Fruit fly (Drosophila melanogaster): ENCODE results near the gene CG17327.

Gene CG17327

dm6 chr3R:12997550-12998233 lies at the start of gene CG17327, which contains the start of the genes CG44194 and CG7518:
Gene CG17327 (minus strand): TSS chr3R:12997726.
Gene CG44194 (minus strand): TSS chr3R:12997726.
Gene CG7518 (plus strand): TSS chr3R:12998089.
- TF ChIP-seq Dll (optimal IDR thresholded peaks at IDR 0.05) = no peak
- no peak for TF ChIP-seq psq (optimal IDR thresholded peaks at IDR 0.05)
- TF ChIP-seq pan (optimal IDR thresholded peaks at IDR 0.05) = no peak
- no peak for TF ChIP-seq CG8478 (optimal IDR thresholded peaks at IDR 0.05)
- TF ChIP-seq usp (GFP tag; optimal IDR thresholded peaks at IDR 0.05) = no peak
- no peak for TF ChIP-seq EcR (GFP tag; optimal IDR thresholded peaks at IDR 0.05)

DNA sequence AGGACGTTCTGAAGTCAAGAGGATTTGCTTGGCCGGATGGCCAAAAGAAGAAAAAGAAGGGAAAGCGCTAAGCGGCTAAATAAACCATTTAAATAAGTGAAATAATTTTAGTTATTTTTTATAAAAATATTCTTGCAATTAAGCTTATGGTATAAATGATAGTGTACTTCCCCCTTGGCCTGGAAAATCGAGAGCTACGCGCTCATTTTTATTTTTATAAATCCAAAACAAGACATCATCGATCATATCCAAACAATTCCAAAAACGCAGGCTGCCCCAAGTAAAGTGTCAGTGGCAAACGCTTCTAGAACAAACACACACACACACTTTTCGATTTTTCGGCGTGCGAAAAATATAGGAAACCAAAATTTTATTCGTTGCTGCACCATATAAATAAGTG lies 46.9 kb upstream of the CG17327 start, which contains the start of gene Hsc70-2:
Hsc70-2 (plus strand) TSS at position 301 of the 400 bp plus-strand sequence.
- TF ChIP-seq CG8478 (optimal IDR thresholded peaks at IDR 0.05) = no peak
- TF ChIP-seq psq (optimal IDR thresholded peaks at IDR 0.05) = no peak
- TF ChIP-seq usp (GFP tag; optimal IDR thresholded peaks at IDR 0.05) = no peak
- TF ChIP-seq Dll (optimal IDR thresholded peaks at IDR 0.05) = no peak
- no peak for TF ChIP-seq pan (optimal IDR thresholded peaks at IDR 0.05)
- TF ChIP-seq EcR (GFP tag; optimal IDR thresholded peaks at IDR 0.05) = no peak

dm6 chr3R:13043857-13044256 lies 46.3 kb upstream of the CG17327 start, which contains the start of gene CG45122:
Gene CG45122 (plus strand): TSS chr3R:13044157.
- no peak for TF ChIP-seq CG8478 (optimal IDR thresholded peaks at IDR 0.05)
- TF ChIP-seq Dll (optimal IDR thresholded peaks at IDR 0.05) = no peak
- no peak for TF ChIP-seq usp (GFP tag; optimal IDR thresholded peaks at IDR 0.05)
- no peak for TF ChIP-seq psq (optimal IDR thresholded peaks at IDR 0.05)
- no peak for TF ChIP-seq EcR (GFP tag; optimal IDR thresholded peaks at IDR 0.05)
- TF ChIP-seq pan (optimal IDR thresholded peaks at IDR 0.05) = no peak

- TF ChIP-seq EcR (GFP tag; optimal IDR thresholded peaks at IDR 0.05) (no peak), Dll (optimal IDR thresholded peaks at IDR 0.05) (no peak), psq (optimal IDR thresholded peaks at IDR 0.05) (no peak), usp (GFP tag; optimal IDR thresholded peaks at IDR 0.05) (no peak), CG8478 (optimal IDR thresholded peaks at IDR 0.05) (no peak), pan (optimal IDR thresholded peaks at IDR 0.05) (no peak)
Measured at dm6 chr3R:13042258-13043032, 44.9 kb upstream of the CG17327 start, which contains the start of gene snk. Gene snk (minus strand): TSS chr3R:13042770.

DNA sequence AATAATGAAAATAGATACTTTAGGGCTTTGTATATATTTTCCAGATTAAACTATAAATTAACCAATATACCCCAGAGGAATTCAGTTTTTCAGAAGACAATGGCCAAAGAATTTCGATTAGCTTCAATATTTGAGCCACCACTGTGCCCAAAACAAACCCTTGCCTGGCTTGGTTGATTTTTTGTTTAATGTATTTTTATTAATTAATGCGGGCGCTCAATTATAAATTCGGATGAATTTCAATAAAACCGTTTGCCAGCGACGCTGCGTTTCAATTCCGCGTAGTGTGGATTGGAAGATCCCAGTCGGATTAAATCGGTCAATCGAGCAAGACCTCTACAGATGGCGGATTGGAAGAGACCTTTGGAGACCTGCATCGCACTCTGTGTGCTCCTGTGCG lies 44.2 kb upstream of the CG17327 start, which contains the start of gene CG11670:
CG11670 (plus strand) TSS at position 301 of the 400 bp plus-strand sequence.
- TF ChIP-seq pan (optimal IDR thresholded peaks at IDR 0.05) (no peak), CG8478 (optimal IDR thresholded peaks at IDR 0.05) (no peak), Dll (optimal IDR thresholded peaks at IDR 0.05) (no peak), EcR (GFP tag; optimal IDR thresholded peaks at IDR 0.05) (no peak), psq (optimal IDR thresholded peaks at IDR 0.05) (no peak), usp (GFP tag; optimal IDR thresholded peaks at IDR 0.05) (no peak)

- TF ChIP-seq CG8478 (optimal IDR thresholded peaks at IDR 0.05) (no peak), usp (GFP tag; optimal IDR thresholded peaks at IDR 0.05) (no peak), psq (optimal IDR thresholded peaks at IDR 0.05) (no peak), pan (optimal IDR thresholded peaks at IDR 0.05) (no peak), EcR (GFP tag; optimal IDR thresholded peaks at IDR 0.05) (no peak), Dll (optimal IDR thresholded peaks at IDR 0.05) (no peak)
Measured at dm6 chr3R:13039037-13039583, 41.6 kb upstream of the CG17327 start.

dm6 chr3R:13038075-13038474 lies 40.5 kb upstream of the CG17327 start, which contains the start of gene CG11668:
Gene CG11668 (plus strand): TSS chr3R:13038375.
- no peak for TF ChIP-seq CG8478 (optimal IDR thresholded peaks at IDR 0.05)
- no peak for TF ChIP-seq EcR (GFP tag; optimal IDR thresholded peaks at IDR 0.05)
- TF ChIP-seq psq (optimal IDR thresholded peaks at IDR 0.05) = no peak
- no peak for TF ChIP-seq Dll (optimal IDR thresholded peaks at IDR 0.05)
- no peak for TF ChIP-seq usp (GFP tag; optimal IDR thresholded peaks at IDR 0.05)
- TF ChIP-seq pan (optimal IDR thresholded peaks at IDR 0.05) = no peak

- TF ChIP-seq psq (optimal IDR thresholded peaks at IDR 0.05) (no peak), usp (GFP tag; optimal IDR thresholded peaks at IDR 0.05) (no peak), EcR (GFP tag; optimal IDR thresholded peaks at IDR 0.05) (no peak), CG8478 (optimal IDR thresholded peaks at IDR 0.05) (no peak), pan (optimal IDR thresholded peaks at IDR 0.05) (no peak), Dll (optimal IDR thresholded peaks at IDR 0.05) (no peak)
Measured at dm6 chr3R:13036064-13036463, 38.5 kb upstream of the CG17327 start.

- TF ChIP-seq usp (GFP tag; optimal IDR thresholded peaks at IDR 0.05) (no peak), EcR (GFP tag; optimal IDR thresholded peaks at IDR 0.05) (no peak)
Measured at dm6 chr3R:13033670-13034069, 36.1 kb upstream of the CG17327 start.

- TF ChIP-seq CG8478 (optimal IDR thresholded peaks at IDR 0.05) (no peak), usp (GFP tag; optimal IDR thresholded peaks at IDR 0.05) (no peak), psq (optimal IDR thresholded peaks at IDR 0.05) (no peak), pan (optimal IDR thresholded peaks at IDR 0.05) (no peak), EcR (GFP tag; optimal IDR thresholded peaks at IDR 0.05) (no peak), Dll (optimal IDR thresholded peaks at IDR 0.05) (no peak)
Measured at dm6 chr3R:13032975-13033445, 35.5 kb upstream of the CG17327 start.

DNA sequence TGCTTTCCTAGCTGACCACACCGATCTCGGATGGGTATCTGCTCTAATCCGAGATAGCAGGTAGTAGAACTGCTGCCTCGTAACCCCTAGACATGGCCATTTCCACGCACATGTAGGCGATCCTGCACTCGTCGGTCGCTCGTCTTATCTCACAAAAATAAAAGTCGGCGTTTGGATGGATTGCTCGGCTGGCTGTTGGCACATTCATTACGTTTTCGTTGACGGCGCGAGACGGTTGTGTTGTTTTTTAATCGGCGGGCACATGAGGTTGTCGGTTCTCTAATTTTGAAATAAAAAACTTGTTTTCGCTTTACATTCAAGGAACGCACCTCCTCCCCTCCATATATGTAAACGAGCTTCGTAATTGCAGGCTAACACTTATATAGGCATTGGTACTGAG lies 34.8 kb upstream of the CG17327 start, which contains the start of gene ry:
ry (plus strand) TSS at position 206 of the 400 bp plus-strand sequence.
- TF ChIP-seq psq (optimal IDR thresholded peaks at IDR 0.05) (no peak), usp (GFP tag; optimal IDR thresholded peaks at IDR 0.05) (no peak), EcR (GFP tag; optimal IDR thresholded peaks at IDR 0.05) (no peak), CG8478 (optimal IDR thresholded peaks at IDR 0.05) (no peak), Dll (optimal IDR thresholded peaks at IDR 0.05) (no peak), pan (optimal IDR thresholded peaks at IDR 0.05) (no peak)
